Fruit fly (Drosophila melanogaster) whole organism, embryonic: Measurements from ENCODE around the gene CG4970.
A peak's percentile ranks its signal among the peaks of the same experiment; 100 is the strongest.

Experiments used
- Adf1 ChIP-seq: fragments of 200-800 bp; sonication (Bioruptor generic); IDR thresholded peaks from 2 replicates; pipeline ENCODE4 v1.3.6; 2022; ENCODE audit warnings: missing biosample characterization, missing genetic modification characterization
- Blimp-1 ChIP-seq: fragments of 200-800 bp; sonication (Bioruptor generic); optimal IDR thresholded peaks from 3 replicates; lab custom pipeline; 2018; ENCODE audit warnings: missing biosample characterization, missing genetic modification characterization, mild to moderate bottlenecking, moderate library complexity, missing genetic modification reagents
- CG10209 ChIP-seq: fragments of 200-800 bp; sonication (Bioruptor generic); optimal IDR thresholded peaks from 3 replicates; lab custom pipeline; 2017; ENCODE audit warnings: missing biosample characterization, mild to moderate bottlenecking, missing genetic modification characterization, missing genetic modification reagents
- CG10274 ChIP-seq: fragments of 200-800 bp; sonication (Bioruptor generic); optimal IDR thresholded peaks from 3 replicates; lab custom pipeline; 2017; ENCODE audit warnings: missing biosample characterization, mild to moderate bottlenecking, missing genetic modification characterization
- CG10431 ChIP-seq: fragments of 200-800 bp; sonication (Bioruptor generic); optimal IDR thresholded peaks from 3 replicates; lab custom pipeline; 2018; ENCODE audit warnings: missing biosample characterization, mild to moderate bottlenecking, missing genetic modification characterization
- CG10959 ChIP-seq: fragments of 200-800 bp; sonication (Bioruptor generic); IDR thresholded peaks from 2 replicates; pipeline ENCODE4 v1.3.6; 2022; ENCODE audit warnings: missing biosample characterization, missing genetic modification characterization
- CG11504 ChIP-seq: fragments of 200-800 bp; sonication (Bioruptor generic); optimal IDR thresholded peaks from 3 replicates; lab custom pipeline; 2019; ENCODE audit warnings: missing biosample characterization, mild to moderate bottlenecking, missing genetic modification characterization, moderate library complexity
- CG13775 ChIP-seq: fragments of 200-800 bp; sonication (Bioruptor generic); optimal IDR thresholded peaks from 3 replicates; lab custom pipeline; 2017; ENCODE audit warnings: missing biosample characterization, mild to moderate bottlenecking, missing genetic modification characterization
- CG14860 ChIP-seq: fragments of 200-800 bp; sonication (Bioruptor generic); IDR thresholded peaks from 3 replicates; pipeline ENCODE4 v1.3.6; 2022; ENCODE audit warnings: missing biosample characterization, missing genetic modification characterization; ENCODE audit not compliant: partially characterized antibody
- CG16779 ChIP-seq: fragments of 200-800 bp; sonication (Bioruptor generic); IDR thresholded peaks from 2 replicates; pipeline ENCODE4 v1.3.6; 2022; ENCODE audit warnings: missing biosample characterization, missing genetic modification characterization
- CG17802 ChIP-seq: fragments of 200-800 bp; sonication (Bioruptor generic); optimal IDR thresholded peaks from 2 replicates; lab custom pipeline; 2018; ENCODE audit warnings: missing biosample characterization, mild to moderate bottlenecking, missing genetic modification characterization, moderate library complexity
- CG2889 ChIP-seq: fragments of 200-800 bp; sonication (Bioruptor generic); IDR thresholded peaks from 3 replicates; pipeline ENCODE4 v1.3.6; 2022; ENCODE audit warnings: missing biosample characterization, missing genetic modification characterization
- CG31224 ChIP-seq: fragments of 200-800 bp; sonication (Bioruptor generic); IDR thresholded peaks from 2 replicates; pipeline ENCODE4 v1.3.6; 2022; ENCODE audit warnings: missing biosample characterization, missing genetic modification characterization
- CG32767 ChIP-seq: fragments of 200-800 bp; sonication (Bioruptor generic); IDR thresholded peaks from 2 replicates; pipeline ENCODE4 v1.3.6; 2022; ENCODE audit warnings: missing biosample characterization, missing genetic modification characterization
- CG42726 ChIP-seq: fragments of 200-800 bp; sonication (Bioruptor generic); IDR thresholded peaks from 2 replicates; pipeline ENCODE4 v1.3.6; 2022; ENCODE audit warnings: missing biosample characterization, missing genetic modification characterization; ENCODE audit not compliant: partially characterized antibody
- CG4617 ChIP-seq: fragments of 200-800 bp; sonication (Bioruptor generic); optimal IDR thresholded peaks from 3 replicates; lab custom pipeline; 2016; ENCODE audit warnings: missing biosample characterization, missing genetic modification characterization, borderline replicate concordance
- CG6689 ChIP-seq: fragments of 200-800 bp; sonication (Bioruptor generic); IDR thresholded peaks from 2 replicates; pipeline ENCODE4 v1.3.6; 2022; ENCODE audit warnings: missing biosample characterization, missing genetic modification characterization
- CG6813 ChIP-seq: fragments of 200-800 bp; sonication (Bioruptor generic); optimal IDR thresholded peaks from 2 replicates; lab custom pipeline; 2017; ENCODE audit warnings: missing biosample characterization, missing genetic modification characterization, mild to moderate bottlenecking, moderate library complexity, missing genetic modification reagents
- CG7963 ChIP-seq: fragments of 200-800 bp; sonication (Bioruptor generic); IDR thresholded peaks from 3 replicates; pipeline ENCODE4 v1.3.6; 2022; ENCODE audit warnings: missing biosample characterization, missing genetic modification characterization; ENCODE audit not compliant: partially characterized antibody
- D19A ChIP-seq: fragments of 200-800 bp; optimal IDR thresholded peaks from 3 replicates; lab custom pipeline; 2019; ENCODE audit warnings: missing biosample characterization, mild to moderate bottlenecking, missing genetic modification characterization, moderate library complexity
- D19B ChIP-seq: fragments of 200-800 bp; sonication (Bioruptor generic); optimal IDR thresholded peaks from 2 replicates; lab custom pipeline; 2017; ENCODE audit warnings: missing biosample characterization, mild to moderate bottlenecking, missing genetic modification characterization
- Ets65A ChIP-seq: fragments of 200-800 bp; sonication (Bioruptor generic); peaks from one replicate; lab custom pipeline; 2016; ENCODE audit warnings: missing biosample characterization, missing genetic modification characterization
- HmgZ ChIP-seq: fragments of 200-800 bp; sonication (Bioruptor generic); optimal IDR thresholded peaks from 2 replicates; lab custom pipeline; 2018; ENCODE audit warnings: missing biosample characterization, mild to moderate bottlenecking, missing genetic modification characterization
- Lhr ChIP-seq: fragments of 200-800 bp; sonication (Bioruptor generic); optimal IDR thresholded peaks from 3 replicates; lab custom pipeline; 2017; ENCODE audit warnings: mild to moderate bottlenecking, missing biosample characterization, missing genetic modification reagents, missing genetic modification characterization
- Sry-β ChIP-seq: fragments of 200-800 bp; sonication (Bioruptor generic); optimal IDR thresholded peaks from 2 replicates; lab custom pipeline; 2018; ENCODE audit warnings: missing biosample characterization, mild to moderate bottlenecking, missing genetic modification characterization, moderate library complexity
- Xrp1 ChIP-seq: fragments of 200-800 bp; sonication (Bioruptor generic); IDR thresholded peaks from 2 replicates; pipeline ENCODE4 v1.3.6; 2022; ENCODE audit warnings: missing biosample characterization, missing genetic modification characterization
- bsh ChIP-seq, 2 experiments: fragments of 200-800 bp; sonication (Bioruptor generic); optimal IDR thresholded peaks; 2 replicates each; lab custom pipeline; 2017 to 2018; ENCODE audit warnings: mild to moderate bottlenecking in 2 of 2, missing biosample characterization in 2 of 2, missing genetic modification characterization in 2 of 2, moderate library complexity in 1 of 2
- ci ChIP-seq: fragments of 200-800 bp; sonication (Bioruptor generic); IDR thresholded peaks from 3 replicates; pipeline ENCODE4 v1.3.6; 2022; ENCODE audit warnings: missing biosample characterization, missing genetic modification characterization
- corto ChIP-seq: fragments of 200-800 bp; sonication (Bioruptor generic); optimal IDR thresholded peaks from 2 replicates; lab custom pipeline; 2016; ENCODE audit warnings: missing biosample characterization, mild to moderate bottlenecking, missing genetic modification characterization, moderate library complexity
- dmrt99B ChIP-seq: fragments of 200-800 bp; sonication (Bioruptor generic); optimal IDR thresholded peaks from 2 replicates; lab custom pipeline; 2018; ENCODE audit warnings: missing biosample characterization, mild to moderate bottlenecking, missing genetic modification characterization, moderate library complexity
- dysf ChIP-seq: fragments of 200-800 bp; sonication (Bioruptor generic); IDR thresholded peaks from 3 replicates; pipeline ENCODE4 v1.3.6; 2022; ENCODE audit warnings: missing biosample characterization, missing genetic modification characterization
- eve ChIP-seq, 2 experiments: fragments of >200 bp; optimal IDR thresholded peaks; 2 replicates each; lab custom pipeline; 2017; ENCODE audit warnings: missing biosample characterization in 2 of 2, missing genetic modification characterization in 2 of 2
- fd96Cb ChIP-seq: fragments of 200-800 bp; sonication (Bioruptor generic); optimal IDR thresholded peaks from 2 replicates; lab custom pipeline; 2018; ENCODE audit warnings: missing biosample characterization, mild to moderate bottlenecking, missing genetic modification characterization, moderate library complexity
- fu2 ChIP-seq: fragments of 200-800 bp; sonication (Bioruptor generic); optimal IDR thresholded peaks from 2 replicates; lab custom pipeline; 2016; ENCODE audit warnings: missing biosample characterization, missing genetic modification characterization
- gsb-n ChIP-seq: fragments of 200-800 bp; sonication (Bioruptor generic); optimal IDR thresholded peaks from 3 replicates; lab custom pipeline; 2018; ENCODE audit warnings: missing biosample characterization, mild to moderate bottlenecking, missing genetic modification characterization
- insv ChIP-seq, 2 experiments: fragments of 200-800 bp; sonication (Bioruptor generic); optimal IDR thresholded peaks; 3 replicates each; lab custom pipeline; 2016 to 2018; ENCODE audit warnings: missing biosample characterization in 2 of 2, missing genetic modification characterization in 2 of 2
- kay ChIP-seq: fragments of 200-800 bp; sonication (Bioruptor generic); optimal IDR thresholded peaks from 2 replicates; lab custom pipeline; 2016; ENCODE audit warnings: missing biosample characterization, missing genetic modification characterization
- nmo ChIP-seq: fragments of 200-800 bp; sonication (Bioruptor generic); optimal IDR thresholded peaks from 2 replicates; lab custom pipeline; 2018; ENCODE audit warnings: missing biosample characterization, mild to moderate bottlenecking, missing genetic modification characterization, moderate library complexity
- oc ChIP-seq: fragments of 200-800 bp; sonication (Bioruptor generic); optimal IDR thresholded peaks from 2 replicates; lab custom pipeline; 2018; ENCODE audit warnings: missing biosample characterization, mild to moderate bottlenecking, missing genetic modification characterization, moderate library complexity
- odd ChIP-seq: fragments of 200-800 bp; sonication (Bioruptor generic); optimal IDR thresholded peaks from 2 replicates; lab custom pipeline; 2017; ENCODE audit warnings: missing biosample characterization, mild to moderate bottlenecking, missing genetic modification characterization
- pan ChIP-seq, 4 experiments: fragments of >200 bp in 3 of 4; fragments of 200-800 bp in 1 of 4; sonication (Bioruptor generic) in 1 of 4; optimal IDR thresholded peaks in 3 of 4; IDR thresholded peaks in 1 of 4; 2 replicates each; pipeline versions ENCODE4 v1.3.6 to Lab custom; 2017 to 2022; ENCODE audit warnings: missing biosample characterization in 2 of 4, missing genetic modification characterization in 2 of 4, mixed read lengths in 1 of 4
- pnt ChIP-seq: fragments of 200-800 bp; sonication (Bioruptor generic); optimal IDR thresholded peaks from 3 replicates; lab custom pipeline; 2016; ENCODE audit warnings: missing biosample characterization, missing genetic modification characterization
- prd ChIP-seq, 3 experiments: fragments of >200 bp in 2 of 3; fragments of 200-800 bp in 1 of 3; sonication (Bioruptor generic) in 1 of 3; optimal IDR thresholded peaks in 2 of 3; IDR thresholded peaks in 1 of 3; 2 replicates in 2 of 3; 3 replicates in 1 of 3; pipeline versions ENCODE4 v1.3.6 to Lab custom; 2017 to 2022; ENCODE audit warnings: missing biosample characterization in 1 of 3, missing genetic modification characterization in 1 of 3
- row ChIP-seq: fragments of 200-800 bp; sonication (Bioruptor generic); IDR thresholded peaks from 3 replicates; pipeline ENCODE4 v1.3.6; 2022; ENCODE audit warnings: missing biosample characterization, missing genetic modification characterization
- salm ChIP-seq: fragments of 200-800 bp; sonication (Bioruptor generic); optimal IDR thresholded peaks from 2 replicates; lab custom pipeline; 2018; ENCODE audit warnings: missing biosample characterization, mild to moderate bottlenecking, missing genetic modification characterization
- trem ChIP-seq: fragments of 200-800 bp; optimal IDR thresholded peaks from 3 replicates; lab custom pipeline; 2019; ENCODE audit warnings: missing biosample characterization, mild to moderate bottlenecking, missing genetic modification characterization, moderate library complexity
- vnd ChIP-seq: fragments of 200-800 bp; sonication (Bioruptor generic); IDR thresholded peaks from 3 replicates; pipeline ENCODE4 v1.3.6; 2022; ENCODE audit warnings: missing biosample characterization, missing genetic modification characterization; ENCODE audit not compliant: partially characterized antibody
- vvl ChIP-seq: fragments of 200-800 bp; sonication (Bioruptor generic); IDR thresholded peaks from 2 replicates; pipeline ENCODE4 v1.3.6; 2022; ENCODE audit warnings: missing biosample characterization, missing genetic modification characterization

CG4970 gene

DNA sequence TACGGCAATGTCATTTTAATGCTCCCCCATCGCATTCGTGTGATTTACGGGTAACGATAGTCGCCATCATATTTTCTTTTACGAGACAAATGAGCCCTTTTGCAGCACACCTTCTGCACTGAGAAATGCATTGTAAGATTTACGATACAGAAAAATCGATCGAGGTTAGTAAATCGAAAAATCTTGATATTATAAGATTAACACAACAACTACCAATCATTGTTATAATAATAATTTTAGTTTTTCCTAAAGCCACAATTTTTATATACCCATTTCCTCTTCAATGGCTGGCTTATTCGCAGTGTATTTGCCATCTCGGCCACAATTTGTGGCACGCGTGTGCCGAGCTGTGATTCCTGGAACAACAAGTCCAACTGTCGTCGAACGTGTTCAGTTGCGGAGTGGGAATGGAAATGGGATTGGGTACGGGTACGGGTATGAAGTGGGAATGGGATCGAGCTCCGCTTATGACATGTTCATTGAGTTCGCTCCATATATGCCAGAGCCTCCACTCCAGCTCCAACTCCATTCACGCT is 45.1 kb upstream of the CG4970 start (continued):
- TF ChIP-seq insv (GFP tag; optimal IDR thresholded peaks at IDR 0.05; lab: Kevin White, UChicago) (no peak), nmo (GFP tag; lab: Kevin White, UChicago) (peak; percentile 39), Adf1 (no peak), bsh (GFP tag; optimal IDR thresholded peaks at IDR 0.05; lab: Kevin White, UChicago) (peak in 1 of 2 experiments; percentile 51), D19B (GFP tag; lab: Kevin White, UChicago) (no peak), odd (GFP tag; lab: Kevin White, UChicago) (no peak), CG10274 (no peak), Blimp-1 (peak; percentile 41), salm (tag; lab: Kevin White, UChicago) (no peak), HmgZ (tag; lab: Kevin White, UChicago) (no peak), corto (GFP tag; lab: Kevin White, UChicago) (no peak), trem (tag; lab: Kevin White, UChicago) (no peak), Xrp1 (GFP tag; lab: Robert Waterston, UW) (peak; percentile 65; the same call in 1 of the 2 replicates), fu2 (no peak), Sry-β (GFP tag; lab: Kevin White, UChicago) (no peak), oc (tag; lab: Kevin White, UChicago) (no peak), row (no peak), Ets65A (GFP tag; lab: Kevin White, UChicago) (peak; percentile 74), vvl (no peak), CG4617 (GFP tag; lab: Kevin White, UChicago) (no peak), prd (optimal IDR thresholded peaks at IDR 0.05; lab: Kevin White, UChicago) (no peak), prd (GFP tag; IDR thresholded peaks at IDR 0.05; lab: Robert Waterston, UW) (peak; percentile 49; the same call in 1 of the 3 replicates), D19A (tag; lab: Kevin White, UChicago) (peak; percentile 36), CG10209 (no peak), pnt (GFP tag; lab: Kevin White, UChicago) (no peak), vnd (GFP tag; lab: Robert Waterston, UW) (no peak), fd96Cb (peak; percentile 35), eve (GFP tag; optimal IDR thresholded peaks at IDR 0.05; lab: Kevin White, UChicago) (peak in 1 of 2 experiments; percentile 22), CG7963 (GFP tag; lab: Robert Waterston, UW) (no peak), ci (GFP tag; lab: Robert Waterston, UW) (0 out of 3 replicates have a peak, but pooled peaks have one; percentile 22), pan (optimal IDR thresholded peaks at IDR 0.05; lab: Kevin White, UChicago) (no peak), pan (GFP tag; optimal IDR thresholded peaks at IDR 0.05 in 1 of 2, IDR thresholded peaks at IDR 0.05 in 1 of 2) (no peak), CG31224 (GFP tag; lab: Robert Waterston, UW) (no peak), CG13775 (GFP tag; lab: Kevin White, UChicago) (no peak), CG6813 (GFP tag; lab: Kevin White, UChicago) (no peak), CG32767 (GFP tag; lab: Robert Waterston, UW) (0 out of 2 replicates have a peak, but pooled peaks have one; percentile 9), CG11504 (peak; percentile 42), CG42726 (GFP tag; lab: Robert Waterston, UW) (no peak), kay (no peak), CG14860 (GFP tag; lab: Robert Waterston, UW) (no peak), CG6689 (0 out of 2 replicates have a peak, but pooled peaks have one; percentile 22), CG10959 (GFP tag; lab: Robert Waterston, UW) (no peak), dmrt99B (tag; lab: Kevin White, UChicago) (peak; percentile 19), CG2889 (no peak), CG17802 (tag; lab: Kevin White, UChicago) (no peak), Lhr (GFP tag; lab: Kevin White, UChicago) (no peak), dysf (GFP tag; lab: Robert Waterston, UW) (peak; percentile 39; the same call in 1 of the 3 replicates), CG16779 (GFP tag; lab: Robert Waterston, UW) (no peak), CG10431 (GFP tag; lab: Kevin White, UChicago) (no peak), gsb-n (tag; lab: Kevin White, UChicago) (peak; percentile 12)
